Worm (Caenorhabditis elegans) whole organism, mixed stage, embryonic: ENCODE data around the gene egal-1.

ENCODE experiments used
- nhr-237 ChIP-seq: fragments of 150-350 bp; optimal IDR thresholded peaks from 2 replicates; lab custom pipeline; 2014; ENCODE audit warnings: missing biosample characterization, missing genetic modification characterization
- nhr-28 ChIP-seq: fragments of 150-350 bp; optimal IDR thresholded peaks from 2 replicates; lab custom pipeline; 2014; ENCODE audit warnings: missing biosample characterization, missing genetic modification characterization
- nhr-76 ChIP-seq: sonication (generic microtip); optimal IDR thresholded peaks from 2 replicates; lab custom pipeline; 2017; ENCODE audit warnings: missing biosample characterization, missing genetic modification characterization
- unc-39 ChIP-seq: fragments of 150-350 bp; optimal IDR thresholded peaks from 2 replicates; lab custom pipeline; 2014; ENCODE audit warnings: missing biosample characterization, missing genetic modification characterization
- unc-62 ChIP-seq: fragments of 150-350 bp; optimal IDR thresholded peaks from 2 replicates; lab custom pipeline; 2014; ENCODE audit warnings: missing biosample characterization, missing genetic modification reagents, missing genetic modification characterization

ce11 chrIV:5811079-5811622, 13.4 kb upstream of the egal-1 start:
- TF ChIP-seq nhr-76, result no peak
- no peak for TF ChIP-seq unc-39 (tag; lab: Kevin White, UChicago)
- TF ChIP-seq nhr-28, result no peak
- no peak for TF ChIP-seq nhr-237 (tag; lab: Kevin White, UChicago)
- peak; percentile 100 for TF ChIP-seq unc-62
